Worm (Caenorhabditis elegans): Measurements from ENCODE around the gene sra-28.
A peak's percentile ranks its signal among the peaks of the same experiment; 100 is the strongest.

Gene sra-28

DNA sequence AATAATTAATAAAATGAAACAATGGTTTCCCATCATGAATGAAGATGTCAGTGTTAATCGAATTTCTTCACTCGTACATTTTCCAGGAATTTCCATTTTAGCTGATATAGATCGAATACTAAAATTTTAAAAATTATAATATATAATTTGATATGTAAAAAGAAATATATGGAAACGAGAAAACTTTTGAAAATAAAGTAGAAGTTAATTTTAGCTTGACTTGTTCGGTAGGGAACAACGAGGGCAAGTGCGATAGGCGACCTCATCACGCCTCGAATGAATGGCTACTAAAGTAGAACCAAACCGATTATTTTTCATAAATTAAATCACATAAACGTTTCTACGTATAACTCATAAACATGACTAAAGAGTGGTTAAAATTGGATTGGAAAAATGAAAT lies 4.8 kb upstream of the sra-28 start, which contains the start of gene sra-31:
Gene sra-31 (minus strand): TSS at position 101 of the 400 bp plus-strand sequence.
- TF ChIP-seq tbx-11 (GFP tag; IDR thresholded peaks at IDR 0.05): no peak
- no peak for TF ChIP-seq pes-1 (GFP tag; IDR thresholded peaks at IDR 0.05)
- TF ChIP-seq aly-1 (tag; optimal IDR thresholded peaks at IDR 0.05): no peak
- no peak for TF ChIP-seq hmbx-1 (tag; optimal IDR thresholded peaks at IDR 0.05)
- TF ChIP-seq B0310.2 (tag; optimal IDR thresholded peaks at IDR 0.05): no peak
- no peak for TF ChIP-seq ceh-13 (GFP tag; optimal IDR thresholded peaks at IDR 0.05)
- TF ChIP-seq tra-4 (tag; optimal IDR thresholded peaks at IDR 0.05): no peak
- no peak for TF ChIP-seq flt-1 (GFP tag; IDR thresholded peaks at IDR 0.05)

ce11 chrII:6575647-6576046 lies 2.1 kb upstream of the sra-28 start, which contains the start of gene sra-29:
TSS of gene sra-29 (minus strand) at chrII:6575747.
- no peak for TF ChIP-seq ceh-36 (tag; optimal IDR thresholded peaks at IDR 0.05)
- no peak for TF ChIP-seq aly-1 (tag; optimal IDR thresholded peaks at IDR 0.05)
- TF ChIP-seq F13C5.2 (tag; optimal IDR thresholded peaks at IDR 0.05): no peak
- no peak for TF ChIP-seq sea-1 (GFP tag; conservative IDR thresholded peaks at IDR 0.05)
- TF ChIP-seq tbx-37 (GFP tag; conservative IDR thresholded peaks at IDR 0.05): no peak
- no peak for TF ChIP-seq hmbx-1 (tag; optimal IDR thresholded peaks at IDR 0.05)

- TF ChIP-seq hnd-1 (tag; optimal IDR thresholded peaks at IDR 0.05): no peak
- no peak for TF ChIP-seq tbx-37 (GFP tag; conservative IDR thresholded peaks at IDR 0.05)
- no peak for TF ChIP-seq tbx-11 (GFP tag; IDR thresholded peaks at IDR 0.05)
- TF ChIP-seq ceh-13 (GFP tag; optimal IDR thresholded peaks at IDR 0.05): no peak
- TF ChIP-seq ceh-36 (tag; optimal IDR thresholded peaks at IDR 0.05): no peak
Measured at ce11 chrII:6568707-6569106, 4.9 kb downstream of the sra-28 start, which contains the start of gene sra-27. TSS of gene sra-27 (plus strand) at chrII:6569007.

- no peak for TF ChIP-seq ceh-36 (tag; optimal IDR thresholded peaks at IDR 0.05)
- TF ChIP-seq B0310.2 (tag; optimal IDR thresholded peaks at IDR 0.05): no peak
- no peak for TF ChIP-seq hnd-1 (tag; optimal IDR thresholded peaks at IDR 0.05)
- no peak for TF ChIP-seq ceh-13 (GFP tag; optimal IDR thresholded peaks at IDR 0.05)
- no peak for TF ChIP-seq F13C5.2 (tag; optimal IDR thresholded peaks at IDR 0.05)
- no peak for TF ChIP-seq scrt-1 (GFP tag; IDR thresholded peaks at IDR 0.05)
- TF ChIP-seq aly-1 (tag; optimal IDR thresholded peaks at IDR 0.05): no peak
- TF ChIP-seq ets-7 (tag; optimal IDR thresholded peaks at IDR 0.05): no peak
- TF ChIP-seq tra-4 (tag; optimal IDR thresholded peaks at IDR 0.05): no peak
- no peak for TF ChIP-seq sea-1 (GFP tag; conservative IDR thresholded peaks at IDR 0.05)
- no peak for TF ChIP-seq tbx-11 (GFP tag; IDR thresholded peaks at IDR 0.05)
- TF ChIP-seq ama-1 (optimal IDR thresholded peaks at IDR 0.05): no peak
Measured at ce11 chrII:6566628-6567180, 6.9 kb downstream of the sra-28 start, which contains the start of the genes F18C5.5 and F18C5.9. TSS of gene F18C5.5 (minus strand) at chrII:6566728. TSS of gene F18C5.9 (plus strand) at chrII:6567130.

DNA sequence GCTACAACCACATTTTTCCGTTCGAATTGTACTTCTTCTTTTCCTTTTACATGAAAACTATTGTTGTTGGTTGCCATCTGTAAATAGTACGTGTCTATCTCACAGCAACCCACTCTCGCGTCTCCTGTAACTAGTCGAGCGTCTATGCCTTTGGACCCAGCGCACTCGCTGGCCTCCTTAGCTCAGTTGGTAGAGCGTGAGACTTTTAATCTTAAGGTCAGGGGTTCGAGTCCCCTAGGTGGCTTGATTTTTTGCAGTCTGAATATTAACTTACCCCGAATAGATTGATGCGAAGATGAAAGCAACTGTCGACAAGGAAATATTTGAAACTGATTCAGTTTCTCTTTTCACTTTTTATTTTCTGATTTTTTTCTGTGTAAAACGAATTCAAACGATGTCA lies 8.5 kb downstream of the sra-28 start, which contains the start of gene mpz-3:
Gene mpz-3 (minus strand): TSS at position 320 of the 400 bp plus-strand sequence.
- TF ChIP-seq ets-7 (tag; optimal IDR thresholded peaks at IDR 0.05): peak; percentile 30
- TF ChIP-seq aly-1 (tag; optimal IDR thresholded peaks at IDR 0.05): peak; percentile 74
- TF ChIP-seq sea-1 (GFP tag; conservative IDR thresholded peaks at IDR 0.05): no peak
- TF ChIP-seq F13C5.2 (tag; optimal IDR thresholded peaks at IDR 0.05): peak; percentile 72
- TF ChIP-seq hmg-4 (GFP tag; optimal IDR thresholded peaks at IDR 0.05): no peak
- TF ChIP-seq hnd-1 (tag; optimal IDR thresholded peaks at IDR 0.05): peak; percentile 47
- peak; percentile 30 for TF ChIP-seq B0310.2 (tag; optimal IDR thresholded peaks at IDR 0.05)
- no peak; the same call in 1 of the 2 replicates for TF ChIP-seq tbx-37 (GFP tag; conservative IDR thresholded peaks at IDR 0.05)
- peak; percentile 83 for TF ChIP-seq tbx-11 (GFP tag; IDR thresholded peaks at IDR 0.05)
- no peak for TF ChIP-seq tra-4 (tag; optimal IDR thresholded peaks at IDR 0.05)
- peak; percentile 81; the same call in 1 of the 2 replicates for TF ChIP-seq flt-1 (GFP tag; IDR thresholded peaks at IDR 0.05)
- TF ChIP-seq hmbx-1 (tag; optimal IDR thresholded peaks at IDR 0.05): no peak
- peak; percentile 58 for TF ChIP-seq ceh-13 (GFP tag; optimal IDR thresholded peaks at IDR 0.05)
- TF ChIP-seq pes-1 (GFP tag; IDR thresholded peaks at IDR 0.05): no peak
- TF ChIP-seq scrt-1 (GFP tag; IDR thresholded peaks at IDR 0.05): peak; percentile 77
- TF ChIP-seq ceh-36 (tag; optimal IDR thresholded peaks at IDR 0.05): peak; percentile 64
- TF ChIP-seq ama-1 (optimal IDR thresholded peaks at IDR 0.05): no peak

DNA sequence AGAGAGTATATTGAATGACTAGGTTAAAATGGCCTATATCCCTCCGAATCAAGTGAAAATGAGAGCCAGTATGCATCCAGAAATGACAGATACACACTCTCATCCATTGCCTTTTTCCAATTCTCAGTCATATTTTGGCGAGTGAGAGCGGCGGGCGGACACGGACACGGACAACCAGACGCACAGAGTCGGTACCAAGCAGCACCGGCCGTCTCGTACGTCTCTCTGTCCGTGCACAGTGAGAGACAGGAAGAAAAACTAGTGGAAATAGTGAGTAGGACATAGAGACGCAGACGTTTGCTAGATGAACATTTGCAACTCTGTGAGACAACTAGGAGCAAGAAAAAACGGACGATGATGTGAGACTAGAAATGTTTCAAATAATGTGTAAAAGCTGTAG lies 10.3 kb downstream of the sra-28 start:
- TF ChIP-seq ceh-13 (GFP tag; optimal IDR thresholded peaks at IDR 0.05) (no peak), F13C5.2 (tag; optimal IDR thresholded peaks at IDR 0.05) (no peak), aly-1 (tag; optimal IDR thresholded peaks at IDR 0.05) (no peak), tbx-11 (GFP tag; IDR thresholded peaks at IDR 0.05) (no peak), B0310.2 (tag; optimal IDR thresholded peaks at IDR 0.05) (no peak)

DNA sequence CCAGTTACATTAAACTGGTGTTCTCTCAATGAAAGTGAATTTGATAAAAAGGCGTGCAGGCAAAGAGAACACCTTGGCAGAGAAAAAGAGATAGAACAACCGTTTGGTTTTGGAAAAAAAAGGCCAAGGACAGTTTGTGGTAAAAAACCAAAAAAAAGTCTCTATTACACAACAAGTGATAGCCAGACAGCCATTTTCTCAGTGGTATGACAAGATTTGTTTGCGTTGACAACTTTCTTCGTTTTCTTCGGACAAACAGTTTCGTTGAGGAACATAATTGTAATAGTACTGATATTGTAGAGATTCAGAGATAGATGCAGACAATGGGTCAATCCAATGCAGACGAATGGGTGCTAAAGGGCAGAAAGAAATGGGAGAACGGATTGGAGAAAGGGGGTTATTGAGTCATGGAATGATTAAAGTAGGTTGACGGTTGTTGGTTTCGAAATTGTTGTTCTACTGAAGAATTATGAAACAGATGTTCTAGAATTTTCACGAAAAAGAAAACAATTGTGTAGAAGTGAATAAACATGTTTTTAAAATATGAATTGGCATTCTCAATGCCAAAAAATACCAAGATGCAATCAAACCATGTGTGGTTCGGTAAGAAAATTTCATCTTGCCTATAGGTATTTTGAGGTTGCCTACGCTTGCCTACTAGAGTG lies 11.2 kb downstream of the sra-28 start:
- no peak for TF ChIP-seq tra-4 (tag; optimal IDR thresholded peaks at IDR 0.05)
- TF ChIP-seq tbx-11 (GFP tag; IDR thresholded peaks at IDR 0.05): no peak
- no peak for TF ChIP-seq hmbx-1 (tag; optimal IDR thresholded peaks at IDR 0.05)
- TF ChIP-seq hmg-4 (GFP tag; optimal IDR thresholded peaks at IDR 0.05): no peak
- TF ChIP-seq aly-1 (tag; optimal IDR thresholded peaks at IDR 0.05): no peak
- no peak for TF ChIP-seq ets-7 (tag; optimal IDR thresholded peaks at IDR 0.05)
- TF ChIP-seq hnd-1 (tag; optimal IDR thresholded peaks at IDR 0.05): no peak
- no peak for TF ChIP-seq tbx-37 (GFP tag; conservative IDR thresholded peaks at IDR 0.05)
- TF ChIP-seq flt-1 (GFP tag; IDR thresholded peaks at IDR 0.05): no peak
- no peak for TF ChIP-seq sea-1 (GFP tag; conservative IDR thresholded peaks at IDR 0.05)
- no peak for TF ChIP-seq scrt-1 (GFP tag; IDR thresholded peaks at IDR 0.05)
- no peak for TF ChIP-seq B0310.2 (tag; optimal IDR thresholded peaks at IDR 0.05)
- TF ChIP-seq pes-1 (GFP tag; IDR thresholded peaks at IDR 0.05): no peak
- TF ChIP-seq F13C5.2 (tag; optimal IDR thresholded peaks at IDR 0.05): no peak
- no peak for TF ChIP-seq ceh-13 (GFP tag; optimal IDR thresholded peaks at IDR 0.05)
- no peak for TF ChIP-seq ama-1 (optimal IDR thresholded peaks at IDR 0.05)
- TF ChIP-seq ceh-36 (tag; optimal IDR thresholded peaks at IDR 0.05): no peak
